Worm (Caenorhabditis elegans) whole organism, L4 larva: ENCODE results near the gene tag-180.
A peak's percentile ranks its signal among the peaks of the same experiment; 100 is the strongest.

ENCODE experiments used
- D1046.2 ChIP-seq: fragments of 200-800 bp; sonication (Bioruptor generic); IDR thresholded peaks from 2 replicates; pipeline ENCODE4 v1.3.6; 2022; ENCODE audit warnings: missing genetic modification characterization, missing compliant biosample characterization
- F49E8.2 ChIP-seq: sonication (generic microtip); optimal IDR thresholded peaks from 2 replicates; lab custom pipeline; 2016; ENCODE audit warnings: missing compliant biosample characterization, mild to moderate bottlenecking, missing genetic modification characterization, borderline replicate concordance
- T20F7.1 ChIP-seq: fragments of 200-800 bp; sonication (Bioruptor generic); optimal IDR thresholded peaks from 2 replicates; lab custom pipeline; 2018; ENCODE audit warnings: mild to moderate bottlenecking, missing genetic modification characterization, missing compliant biosample characterization
- Y48G9A.11 ChIP-seq: fragments of 200-800 bp; sonication (Bioruptor generic); IDR thresholded peaks from 2 replicates; pipeline ENCODE4 v1.3.6; 2022; ENCODE audit warnings: missing genetic modification reagents, missing genetic modification characterization, missing compliant biosample characterization
- Y5F2A.4 ChIP-seq: fragments of 200-800 bp; sonication (Bioruptor generic); optimal IDR thresholded peaks from 2 replicates; lab custom pipeline; 2018; ENCODE audit warnings: mild to moderate bottlenecking, missing genetic modification characterization, missing compliant biosample characterization
- ZK546.5 ChIP-seq, 2 experiments: sonication (generic microtip); optimal IDR thresholded peaks; 2 replicates each; lab custom pipeline; 2017; ENCODE audit warnings: missing biosample characterization in 2 of 2, missing genetic modification characterization in 2 of 2
- ama-1 ChIP-seq: fragments of 150-350 bp; optimal IDR thresholded peaks from 2 replicates; lab custom pipeline; 2014; ENCODE audit warnings: inconsistent platforms, mixed read lengths
- attf-4 ChIP-seq: sonication (generic microtip); optimal IDR thresholded peaks from 3 replicates; lab custom pipeline; 2017; ENCODE audit warnings: missing biosample characterization, missing genetic modification characterization
- ceh-62 ChIP-seq: sonication (generic microtip); optimal IDR thresholded peaks from 2 replicates; lab custom pipeline; 2017; ENCODE audit warnings: missing biosample characterization, missing genetic modification characterization
- ces-1 ChIP-seq: fragments of 150-350 bp; sonication (generic microtip); optimal IDR thresholded peaks from 4 replicates; lab custom pipeline; 2014; ENCODE audit warnings: missing biosample characterization, missing genetic modification reagents, missing genetic modification characterization
- cey-2 ChIP-seq: sonication (generic microtip); optimal IDR thresholded peaks from 3 replicates; lab custom pipeline; 2017; ENCODE audit warnings: missing genetic modification characterization, mild to moderate bottlenecking, missing compliant biosample characterization, antibody characterized with exemption, borderline replicate concordance; ENCODE audit not compliant: insufficient read depth
- daf-12 ChIP-seq: fragments of 150-350 bp; optimal IDR thresholded peaks from 2 replicates; lab custom pipeline; 2014; ENCODE audit warnings: missing biosample characterization, missing genetic modification reagents, missing genetic modification characterization
- daf-8 ChIP-seq: fragments of 200-800 bp; sonication (Bioruptor generic); IDR thresholded peaks from 2 replicates; pipeline ENCODE4 v1.3.6; 2022; ENCODE audit warnings: missing genetic modification characterization, missing compliant biosample characterization
- dmd-6 ChIP-seq: fragments of 200-800 bp; sonication (Bioruptor generic); IDR thresholded peaks from 2 replicates; pipeline ENCODE4 v1.3.6; 2022; ENCODE audit warnings: missing genetic modification reagents, missing genetic modification characterization, missing compliant biosample characterization
- egl-27 ChIP-seq: sonication (generic microtip); optimal IDR thresholded peaks from 3 replicates; lab custom pipeline; 2017; ENCODE audit warnings: missing biosample characterization, missing genetic modification reagents, missing genetic modification characterization
- fkh-10 ChIP-seq: fragments of 150-350 bp; optimal IDR thresholded peaks from 2 replicates; lab custom pipeline; 2014; ENCODE audit warnings: missing biosample characterization, missing genetic modification reagents, missing genetic modification characterization
- fos-1 ChIP-seq: fragments of 150-350 bp; optimal IDR thresholded peaks from 2 replicates; lab custom pipeline; 2014; ENCODE audit warnings: missing biosample characterization, missing genetic modification characterization
- hif-1 ChIP-seq, 2 experiments: sonication (generic microtip); optimal IDR thresholded peaks; 2 replicates each; lab custom pipeline; 2016 to 2017; ENCODE audit warnings: missing compliant biosample characterization in 2 of 2, missing genetic modification characterization in 2 of 2, missing genetic modification reagents in 2 of 2, missing genotype in 2 of 2, mild to moderate bottlenecking in 1 of 2
- hlh-30 ChIP-seq: sonication (generic microtip); optimal IDR thresholded peaks from 2 replicates; lab custom pipeline; 2017; ENCODE audit warnings: antibody characterized with exemption, mild to moderate bottlenecking, missing genetic modification characterization, missing compliant biosample characterization; ENCODE audit not compliant: insufficient read depth
- hmg-1.1 ChIP-seq: fragments of 200-800 bp; sonication (Bioruptor generic); IDR thresholded peaks from 2 replicates; pipeline ENCODE4 v1.3.6; 2022; ENCODE audit warnings: missing genetic modification reagents, missing genetic modification characterization, missing compliant biosample characterization
- lin-1 ChIP-seq: fragments of 200-800 bp; sonication (Bioruptor generic); IDR thresholded peaks from 2 replicates; pipeline ENCODE4 v1.3.6; 2022; ENCODE audit warnings: missing genetic modification reagents, missing genetic modification characterization, missing compliant biosample characterization
- lir-3 ChIP-seq: sonication (generic microtip); optimal IDR thresholded peaks from 2 replicates; lab custom pipeline; 2016; ENCODE audit warnings: mild to moderate bottlenecking, missing genetic modification characterization, missing compliant biosample characterization
- madf-5 ChIP-seq, 2 experiments: fragments of 200-800 bp; sonication (Bioruptor generic); IDR thresholded peaks; 2 replicates each; pipeline ENCODE4 v1.3.6; 2022; ENCODE audit warnings: missing compliant biosample characterization in 2 of 2, missing genetic modification characterization in 2 of 2
- madf-9 ChIP-seq: fragments of 200-800 bp; sonication (Bioruptor generic); conservative IDR thresholded peaks from 2 replicates; pipeline ENCODE4 v1.3.6; 2022; ENCODE audit warnings: missing genetic modification reagents, missing genetic modification characterization, missing compliant biosample characterization
- mdl-1 ChIP-seq, 2 experiments: fragments of 150-350 bp in 1 of 2; sonication (generic microtip) in 1 of 2; optimal IDR thresholded peaks; 2 replicates each; lab custom pipeline; 2014 to 2017; ENCODE audit warnings: missing biosample characterization in 2 of 2, missing genetic modification characterization in 2 of 2
- mdt-29 ChIP-seq: fragments of 200-800 bp; sonication (Bioruptor generic); IDR thresholded peaks from 2 replicates; pipeline ENCODE4 v1.3.6; 2022; ENCODE audit warnings: missing genetic modification reagents, missing genetic modification characterization, missing compliant biosample characterization
- mep-1 ChIP-seq: fragments of 150-350 bp; sonication (generic microtip); optimal IDR thresholded peaks from 3 replicates; lab custom pipeline; 2014; ENCODE audit warnings: missing biosample characterization, missing genetic modification characterization
- mxl-3 ChIP-seq: fragments of 200-800 bp; sonication (Bioruptor generic); optimal IDR thresholded peaks from 2 replicates; lab custom pipeline; 2018; ENCODE audit warnings: mild to moderate bottlenecking, missing genetic modification characterization, missing compliant biosample characterization
- nhr-10 ChIP-seq: fragments of 150-350 bp; optimal IDR thresholded peaks from 2 replicates; lab custom pipeline; 2014; ENCODE audit warnings: missing biosample characterization, missing genetic modification characterization
- nhr-11 ChIP-seq: fragments of 150-350 bp; optimal IDR thresholded peaks from 2 replicates; lab custom pipeline; 2014; ENCODE audit warnings: missing biosample characterization, missing genetic modification characterization
- nhr-111 ChIP-seq: fragments of 200-800 bp; sonication (Bioruptor generic); optimal IDR thresholded peaks from 2 replicates; lab custom pipeline; 2018; ENCODE audit warnings: mild to moderate bottlenecking, missing genetic modification characterization, missing compliant biosample characterization
- nhr-42 ChIP-seq: fragments of 200-800 bp; sonication (Bioruptor generic); IDR thresholded peaks from 2 replicates; pipeline ENCODE4 v1.3.6; 2022; ENCODE audit warnings: missing genetic modification characterization, missing compliant biosample characterization
- nhr-48 ChIP-seq: sonication (generic microtip); optimal IDR thresholded peaks from 2 replicates; lab custom pipeline; 2016; ENCODE audit warnings: mild to moderate bottlenecking, missing genetic modification characterization, missing compliant biosample characterization
- pha-4 ChIP-seq, 2 experiments: fragments of 150-350 bp in 1 of 2; fragments of 200-800 bp in 1 of 2; sonication (Bioruptor generic) in 1 of 2; IDR thresholded peaks in 1 of 2; optimal IDR thresholded peaks in 1 of 2; 2 replicates each; pipeline versions ENCODE4 v1.3.6 to Lab custom; 2014 to 2022; ENCODE audit warnings: missing genetic modification characterization in 2 of 2, missing genetic modification reagents in 2 of 2, missing biosample characterization in 1 of 2, missing compliant biosample characterization in 1 of 2
- saeg-2 ChIP-seq: fragments of 200-800 bp; sonication (Bioruptor generic); IDR thresholded peaks from 2 replicates; pipeline ENCODE4 v1.3.6; 2022; ENCODE audit warnings: missing genetic modification reagents, missing genetic modification characterization, missing compliant biosample characterization
- snpc-4 ChIP-seq: fragments of 150-350 bp; optimal IDR thresholded peaks from 2 replicates; lab custom pipeline; 2014; ENCODE audit warnings: missing biosample characterization, missing genetic modification characterization
- spr-3 ChIP-seq: fragments of 200-800 bp; sonication (Bioruptor generic); optimal IDR thresholded peaks from 2 replicates; lab custom pipeline; 2018; ENCODE audit warnings: mild to moderate bottlenecking, missing genetic modification characterization, missing compliant biosample characterization
- unc-39 ChIP-seq: sonication (generic microtip); optimal IDR thresholded peaks from 2 replicates; lab custom pipeline; 2017; ENCODE audit warnings: missing biosample characterization, missing genetic modification characterization
- unc-62 ChIP-seq, 3 experiments: fragments of 150-350 bp in 1 of 3; sonication (generic microtip); optimal IDR thresholded peaks in 2 of 3; peaks in 1 of 3; 1 replicate in 1 of 3; 2 replicates in 2 of 3; lab custom pipeline; 2014 to 2017; ENCODE audit warnings: missing biosample characterization in 3 of 3, missing genetic modification characterization in 3 of 3, missing genetic modification reagents in 3 of 3, missing genotype in 1 of 3
- zag-1 ChIP-seq: fragments of 150-350 bp; optimal IDR thresholded peaks from 2 replicates; lab custom pipeline; 2014; ENCODE audit warnings: missing biosample characterization, missing genetic modification characterization
- zfp-2 ChIP-seq: sonication (generic microtip); optimal IDR thresholded peaks from 2 replicates; lab custom pipeline; 2016; ENCODE audit warnings: mild to moderate bottlenecking, missing genetic modification characterization, missing compliant biosample characterization
- zfp-3 ChIP-seq: fragments of 200-800 bp; sonication (Bioruptor generic); conservative IDR thresholded peaks from 2 replicates; pipeline ENCODE4 v1.3.6; 2022; ENCODE audit warnings: missing genetic modification reagents, missing genetic modification characterization, missing compliant biosample characterization
- ztf-7 ChIP-seq: fragments of 150-350 bp; optimal IDR thresholded peaks from 2 replicates; lab custom pipeline; 2014; ENCODE audit warnings: missing biosample characterization, missing genetic modification characterization

The tag-180 gene

DNA sequence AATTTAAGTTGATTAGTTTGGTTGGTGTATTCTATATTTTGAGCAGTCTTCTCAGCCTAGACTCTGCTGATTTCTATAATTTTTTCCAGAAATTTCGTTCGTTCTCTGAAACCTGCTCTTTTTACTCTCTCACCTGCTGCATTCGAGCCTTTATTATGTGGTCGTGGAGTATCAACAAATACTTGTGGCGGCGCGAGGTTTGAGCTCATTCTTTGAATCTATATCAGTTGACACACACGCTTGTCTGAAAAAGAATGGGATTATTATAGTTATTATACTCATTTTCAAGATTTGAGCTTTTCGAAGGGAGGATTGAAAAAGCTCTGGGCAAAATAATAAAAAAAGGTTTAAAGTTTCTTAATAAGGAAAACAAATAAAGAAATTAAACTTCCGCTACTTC is 46.8 kb upstream of the tag-180 start:
- TF ChIP-seq nhr-10 (tag; lab: Kevin White, UChicago) (no peak), nhr-11 (tag; lab: Kevin White, UChicago) (peak; percentile 52)

DNA sequence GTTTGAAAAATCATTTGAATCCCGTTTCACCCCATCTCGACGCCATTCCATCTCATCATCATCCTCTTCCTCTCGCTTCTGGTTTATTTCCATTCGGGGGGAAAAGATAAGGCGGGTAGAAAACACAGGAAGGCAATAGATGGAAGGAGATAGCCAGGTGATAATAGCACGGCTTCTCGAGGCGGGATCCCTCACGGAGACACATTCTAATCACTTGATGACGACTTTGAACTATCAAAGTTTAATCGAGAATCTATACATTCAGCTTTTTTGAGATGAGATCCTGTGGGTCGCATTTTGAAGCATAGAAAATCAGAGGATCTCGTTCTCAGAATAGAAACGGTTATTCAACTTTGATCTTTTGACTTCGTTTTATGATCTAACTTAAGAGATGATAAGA is 42.8 kb upstream of the tag-180 start, which contains the start of gene C33B4.2:
C33B4.2 (minus strand) TSS at position 165 of the 400 bp plus-strand sequence.
- TF ChIP-seq hif-1 (tag; optimal IDR thresholded peaks at IDR 0.05; lab: Kevin White, UChicago): no peak
- TF ChIP-seq nhr-48 (tag; lab: Kevin White, UChicago): peak; percentile 46
- TF ChIP-seq mxl-3 (GFP tag; lab: Kevin White, UChicago): peak; percentile 22
- TF ChIP-seq, all 104 proteins: peak for 2

- TF ChIP-seq fkh-10 (GFP tag; lab: Kevin White, UChicago): peak; percentile 84
- no peak for TF ChIP-seq F49E8.2 (tag; lab: Kevin White, UChicago)
- TF ChIP-seq ces-1 (GFP tag; lab: Kevin White, UChicago): peak; percentile 66
- no peak for TF ChIP-seq nhr-10 (tag; lab: Kevin White, UChicago)
These were observed 32.5 kb upstream of the tag-180 start for ce11 chrII:11361751-11362150.

ce11 chrII:11353471-11353870 is 24.2 kb upstream of the tag-180 start:
- TF ChIP-seq zfp-3 (GFP tag; lab: Robert Waterston, UW): no peak
- TF ChIP-seq unc-39 (tag; lab: Kevin White, UChicago): no peak
- TF ChIP-seq daf-8: no peak
- no peak for TF ChIP-seq egl-27 (tag; lab: Kevin White, UChicago)
- TF ChIP-seq hif-1 (tag; optimal IDR thresholded peaks at IDR 0.05; lab: Kevin White, UChicago): no peak
- TF ChIP-seq mep-1 (tag; lab: Kevin White, UChicago): no peak
- no peak for TF ChIP-seq dmd-6 (GFP tag; lab: Robert Waterston, UW)
- TF ChIP-seq fos-1 (tag; lab: Kevin White, UChicago): no peak
- TF ChIP-seq ztf-7 (tag; lab: Kevin White, UChicago): no peak
- no peak for TF ChIP-seq spr-3 (GFP tag; lab: Kevin White, UChicago)
- no peak for TF ChIP-seq nhr-42 (GFP tag; lab: Robert Waterston, UW)
- TF ChIP-seq fkh-10 (GFP tag; lab: Kevin White, UChicago): no peak
- no peak for TF ChIP-seq pha-4 (GFP tag; IDR thresholded peaks at IDR 0.05; lab: Robert Waterston, UW)
- TF ChIP-seq pha-4 (tag; optimal IDR thresholded peaks at IDR 0.05; lab: Kevin White, UChicago): no peak
- TF ChIP-seq lin-1: no peak
- TF ChIP-seq madf-9 (GFP tag; lab: Robert Waterston, UW): no peak
- no peak for TF ChIP-seq attf-4
- no peak for TF ChIP-seq zfp-2 (tag; lab: Kevin White, UChicago)
- TF ChIP-seq mdl-1 (tag; optimal IDR thresholded peaks at IDR 0.05; lab: Kevin White, UChicago): no peak
- TF ChIP-seq hlh-30 (tag; lab: Kevin White, UChicago): no peak
- no peak for TF ChIP-seq Y48G9A.11 (GFP tag; lab: Robert Waterston, UW)

DNA sequence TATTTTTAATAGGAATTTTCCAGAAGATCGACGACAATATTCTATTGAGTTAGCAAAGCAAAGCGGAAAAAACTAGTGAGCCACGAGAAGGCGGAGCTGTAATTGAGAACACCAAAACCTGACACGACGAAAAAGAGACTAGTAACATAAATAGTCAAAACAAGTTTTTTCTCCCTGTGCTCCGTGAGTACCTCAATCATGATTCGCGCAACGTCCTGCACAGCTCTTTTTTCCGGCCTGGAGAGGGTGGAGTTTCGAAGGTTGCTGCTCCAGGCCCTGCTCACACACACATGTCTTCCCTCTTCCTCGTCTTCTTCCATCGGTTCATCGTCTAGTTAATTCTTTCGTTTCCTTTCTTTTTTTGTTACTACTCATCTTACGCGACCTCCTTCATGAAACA is 22.4 kb upstream of the tag-180 start, which contains the start of gene clh-2:
clh-2 (plus strand) TSS at position 301 of the 400 bp plus-strand sequence.
- TF ChIP-seq hmg-1.1 (GFP tag; lab: Robert Waterston, UW) (no peak), lir-3 (tag; lab: Kevin White, UChicago) (no peak), T20F7.1 (GFP tag; lab: Kevin White, UChicago) (no peak), snpc-4 (tag; lab: Kevin White, UChicago) (no peak), daf-12 (no peak), ama-1 (no peak), Y5F2A.4 (no peak), ceh-62 (tag; lab: Kevin White, UChicago) (no peak), nhr-111 (GFP tag; lab: Kevin White, UChicago) (no peak), cey-2 (tag; lab: Kevin White, UChicago) (no peak), mdt-29 (GFP tag; lab: Robert Waterston, UW) (no peak), madf-5 (GFP tag; IDR thresholded peaks at IDR 0.05; lab: Robert Waterston, UW) (no peak), zag-1 (tag; lab: Kevin White, UChicago) (no peak), D1046.2 (no peak), attf-4 (no peak), ZK546.5 (tag; optimal IDR thresholded peaks at IDR 0.05; lab: Kevin White, UChicago) (no peak), unc-62 (GFP tag; optimal IDR thresholded peaks at IDR 0.05 in 1 of 2; lab: Kevin White, UChicago) (no peak), unc-62 (tag; optimal IDR thresholded peaks at IDR 0.05; lab: Kevin White, UChicago) (no peak), saeg-2 (GFP tag; lab: Robert Waterston, UW) (no peak)
